Worm (Caenorhabditis elegans) whole organism, young adult: ENCODE data around the gene Y69A2AR.18.

Experiments used
- B0019.2 ChIP-seq: fragments of 200-800 bp; sonication (Bioruptor generic); conservative IDR thresholded peaks from 2 replicates; pipeline ENCODE4 v1.3.6; 2022; ENCODE audit warnings: missing genetic modification reagents, missing genetic modification characterization, missing compliant biosample characterization
- B0035.1 ChIP-seq: sonication (generic microtip); optimal IDR thresholded peaks from 2 replicates; lab custom pipeline; 2016; ENCODE audit warnings: missing genetic modification characterization, mild to moderate bottlenecking, missing compliant biosample characterization, missing genotype, missing genetic modification reagents
- D2030.7 ChIP-seq: fragments of 200-800 bp; sonication (Bioruptor generic); IDR thresholded peaks from 2 replicates; pipeline ENCODE4 v1.3.6; 2022; ENCODE audit warnings: missing genetic modification reagents, missing genetic modification characterization, missing compliant biosample characterization
- F23B12.7 ChIP-seq: sonication (generic microtip); optimal IDR thresholded peaks from 2 replicates; lab custom pipeline; 2017; ENCODE audit warnings: missing genetic modification characterization, mild to moderate bottlenecking, missing compliant biosample characterization, antibody characterized with exemption, moderate library complexity; ENCODE audit not compliant: insufficient read depth
- F37B4.10 ChIP-seq: fragments of 200-800 bp; sonication (Bioruptor generic); IDR thresholded peaks from 2 replicates; pipeline ENCODE4 v1.3.6; 2022; ENCODE audit warnings: missing genetic modification characterization, missing compliant biosample characterization
- F52B5.7 ChIP-seq: sonication (generic microtip); optimal IDR thresholded peaks from 2 replicates; lab custom pipeline; 2016; ENCODE audit warnings: mild to moderate bottlenecking, missing genetic modification characterization, missing compliant biosample characterization
- F57C9.4 ChIP-seq: sonication (generic microtip); optimal IDR thresholded peaks from 2 replicates; lab custom pipeline; 2017; ENCODE audit warnings: mild to moderate bottlenecking, missing genetic modification characterization, missing compliant biosample characterization
- K12H6.12 ChIP-seq: fragments of 200-800 bp; sonication (Bioruptor generic); optimal IDR thresholded peaks from 2 replicates; lab custom pipeline; 2018; ENCODE audit warnings: mild to moderate bottlenecking, missing genetic modification characterization, missing compliant biosample characterization
- T07F8.4 ChIP-seq: sonication (generic microtip); optimal IDR thresholded peaks from 2 replicates; lab custom pipeline; 2016; ENCODE audit warnings: mild to moderate bottlenecking, missing genetic modification characterization, moderate library complexity, missing compliant biosample characterization
- Y56A3A.18 ChIP-seq: fragments of 200-800 bp; sonication (Bioruptor generic); IDR thresholded peaks from 2 replicates; pipeline ENCODE4 v1.3.6; 2022; ENCODE audit warnings: missing genetic modification reagents, missing genetic modification characterization, missing compliant biosample characterization
- akir-1 ChIP-seq: fragments of 200-800 bp; sonication (Bioruptor generic); optimal IDR thresholded peaks from 2 replicates; lab custom pipeline; 2018; ENCODE audit warnings: mild to moderate bottlenecking, missing genetic modification characterization, moderate library complexity, missing compliant biosample characterization
- aptf-3 ChIP-seq: fragments of 200-800 bp; sonication (Bioruptor generic); IDR thresholded peaks from 2 replicates; pipeline ENCODE4 v1.3.6; 2022; ENCODE audit warnings: missing genetic modification characterization, missing compliant biosample characterization
- attf-5 ChIP-seq: fragments of 200-800 bp; sonication (Bioruptor generic); optimal IDR thresholded peaks from 2 replicates; lab custom pipeline; 2018; ENCODE audit warnings: mild to moderate bottlenecking, missing genetic modification characterization, missing compliant biosample characterization
- cebp-1 ChIP-seq, 2 experiments: fragments of 200-800 bp in 1 of 2; sonication (Bioruptor generic) in 1 of 2; sonication (generic microtip) in 1 of 2; IDR thresholded peaks in 1 of 2; optimal IDR thresholded peaks in 1 of 2; 2 replicates each; pipeline versions ENCODE4 v1.3.6 to Lab custom; 2017 to 2022; ENCODE audit warnings: missing compliant biosample characterization in 2 of 2, missing genetic modification characterization in 2 of 2, mild to moderate bottlenecking in 1 of 2, missing genetic modification reagents in 1 of 2, moderate library complexity in 1 of 2
- ceh-100 ChIP-seq: fragments of 200-800 bp; sonication (Bioruptor generic); IDR thresholded peaks from 2 replicates; pipeline ENCODE4 v1.3.6; 2022; ENCODE audit warnings: missing genetic modification reagents, missing genetic modification characterization, missing compliant biosample characterization
- chd-7 ChIP-seq: sonication (generic microtip); optimal IDR thresholded peaks from 2 replicates; lab custom pipeline; 2016; ENCODE audit warnings: mild to moderate bottlenecking, missing genetic modification characterization, moderate library complexity, missing compliant biosample characterization
- die-1 ChIP-seq: sonication (generic microtip); optimal IDR thresholded peaks from 2 replicates; lab custom pipeline; 2016; ENCODE audit warnings: missing genotype, mild to moderate bottlenecking, missing genetic modification characterization, missing compliant biosample characterization
- dpff-1 ChIP-seq: sonication (generic microtip); optimal IDR thresholded peaks from 2 replicates; lab custom pipeline; 2017; ENCODE audit warnings: mild to moderate bottlenecking, missing genetic modification characterization, missing compliant biosample characterization
- dpl-1 ChIP-seq: fragments of 150-350 bp; optimal IDR thresholded peaks from 2 replicates; lab custom pipeline; 2014; ENCODE audit warnings: missing biosample characterization, missing genetic modification reagents, missing genetic modification characterization
- egl-44 ChIP-seq: fragments of 200-800 bp; sonication (Bioruptor generic); IDR thresholded peaks from 2 replicates; pipeline ENCODE4 v1.3.6; 2022; ENCODE audit warnings: missing genetic modification reagents, missing genetic modification characterization, missing compliant biosample characterization
- ekl-4 ChIP-seq: fragments of 200-800 bp; sonication (Bioruptor generic); IDR thresholded peaks from 2 replicates; pipeline ENCODE4 v1.3.6; 2022; ENCODE audit warnings: missing genetic modification reagents, missing genetic modification characterization, missing compliant biosample characterization
- gei-17 ChIP-seq: fragments of 200-800 bp; sonication (Bioruptor generic); optimal IDR thresholded peaks from 2 replicates; lab custom pipeline; 2018; ENCODE audit warnings: mild to moderate bottlenecking, missing genetic modification characterization, missing compliant biosample characterization
- hlh-12 ChIP-seq: sonication (generic microtip); optimal IDR thresholded peaks from 2 replicates; lab custom pipeline; 2016; ENCODE audit warnings: missing genetic modification characterization, missing compliant biosample characterization
- hsf-1 ChIP-seq: fragments of 200-800 bp; sonication (Bioruptor generic); IDR thresholded peaks from 2 replicates; pipeline ENCODE4 v1.3.6; 2022; ENCODE audit warnings: missing genetic modification reagents, missing genetic modification characterization, missing compliant biosample characterization
- lag-1 ChIP-seq: fragments of 200-800 bp; sonication (Bioruptor generic); IDR thresholded peaks from 2 replicates; pipeline ENCODE4 v1.3.6; 2022; ENCODE audit warnings: missing genetic modification reagents, missing genetic modification characterization, missing compliant biosample characterization
- lin-35 ChIP-seq, 3 experiments: fragments of 150-350 bp in 2 of 3; sonication (generic microtip) in 1 of 3; optimal IDR thresholded peaks; 2 replicates each; lab custom pipeline; 2014 to 2018; ENCODE audit warnings: missing biosample characterization in 3 of 3, missing genetic modification characterization in 3 of 3, missing genetic modification reagents in 3 of 3
- lin-40 ChIP-seq: sonication (generic microtip); optimal IDR thresholded peaks from 2 replicates; lab custom pipeline; 2016; ENCODE audit warnings: missing genetic modification characterization, mild to moderate bottlenecking, missing compliant biosample characterization, missing genotype, missing genetic modification reagents
- lsl-1 ChIP-seq: fragments of 200-800 bp; sonication (Bioruptor generic); optimal IDR thresholded peaks from 2 replicates; lab custom pipeline; 2018; ENCODE audit warnings: mild to moderate bottlenecking, missing genetic modification characterization, moderate library complexity, missing compliant biosample characterization
- madf-3 ChIP-seq: fragments of 200-800 bp; sonication (Bioruptor generic); IDR thresholded peaks from 2 replicates; pipeline ENCODE4 v1.3.6; 2022; ENCODE audit warnings: missing genetic modification reagents, missing genetic modification characterization, missing compliant biosample characterization
- madf-6 ChIP-seq: fragments of 200-800 bp; sonication (Bioruptor generic); IDR thresholded peaks from 2 replicates; pipeline ENCODE4 v1.3.6; 2022; ENCODE audit warnings: missing genetic modification reagents, missing genetic modification characterization, missing compliant biosample characterization
- mxl-1 ChIP-seq: sonication (generic microtip); optimal IDR thresholded peaks from 2 replicates; lab custom pipeline; 2016; ENCODE audit warnings: missing genetic modification characterization, missing compliant biosample characterization
- nhr-27 ChIP-seq: fragments of 200-800 bp; sonication (Bioruptor generic); optimal IDR thresholded peaks from 2 replicates; lab custom pipeline; 2018; ENCODE audit warnings: mild to moderate bottlenecking, missing genetic modification characterization, moderate library complexity, missing compliant biosample characterization
- rcor-1 ChIP-seq: fragments of 200-800 bp; sonication (Bioruptor generic); IDR thresholded peaks from 2 replicates; pipeline ENCODE4 v1.3.6; 2022; ENCODE audit warnings: missing genetic modification reagents, missing genetic modification characterization, missing compliant biosample characterization
- repo-1 ChIP-seq: sonication (generic microtip); optimal IDR thresholded peaks from 2 replicates; lab custom pipeline; 2017; ENCODE audit warnings: mild to moderate bottlenecking, missing genetic modification characterization, missing compliant biosample characterization
- tbx-9 ChIP-seq: sonication (generic microtip); optimal IDR thresholded peaks from 2 replicates; lab custom pipeline; 2016; ENCODE audit warnings: borderline replicate concordance, missing genetic modification characterization, inconsistent platforms, missing compliant biosample characterization
- unc-62 ChIP-seq: fragments of 150-350 bp; optimal IDR thresholded peaks from 2 replicates; lab custom pipeline; 2014; ENCODE audit warnings: missing biosample characterization, missing genetic modification reagents, missing genetic modification characterization
- ztf-18 ChIP-seq: sonication (generic microtip); optimal IDR thresholded peaks from 2 replicates; lab custom pipeline; 2016; ENCODE audit warnings: missing genotype, mild to moderate bottlenecking, missing genetic modification characterization, missing compliant biosample characterization
- ztf-28 ChIP-seq: fragments of 200-800 bp; sonication (Bioruptor generic); IDR thresholded peaks from 2 replicates; pipeline ENCODE4 v1.3.6; 2022; ENCODE audit warnings: missing genetic modification reagents, missing genetic modification characterization, missing compliant biosample characterization
- ztf-3 ChIP-seq: fragments of 200-800 bp; sonication (Bioruptor generic); optimal IDR thresholded peaks from 2 replicates; lab custom pipeline; 2018; ENCODE audit warnings: mild to moderate bottlenecking, missing genetic modification characterization, missing compliant biosample characterization
- ztf-6 ChIP-seq: fragments of 200-800 bp; sonication (Bioruptor generic); IDR thresholded peaks from 2 replicates; pipeline ENCODE4 v1.3.6; 2022; ENCODE audit warnings: missing genetic modification reagents, missing genetic modification characterization, missing compliant biosample characterization

Gene Y69A2AR.18

DNA sequence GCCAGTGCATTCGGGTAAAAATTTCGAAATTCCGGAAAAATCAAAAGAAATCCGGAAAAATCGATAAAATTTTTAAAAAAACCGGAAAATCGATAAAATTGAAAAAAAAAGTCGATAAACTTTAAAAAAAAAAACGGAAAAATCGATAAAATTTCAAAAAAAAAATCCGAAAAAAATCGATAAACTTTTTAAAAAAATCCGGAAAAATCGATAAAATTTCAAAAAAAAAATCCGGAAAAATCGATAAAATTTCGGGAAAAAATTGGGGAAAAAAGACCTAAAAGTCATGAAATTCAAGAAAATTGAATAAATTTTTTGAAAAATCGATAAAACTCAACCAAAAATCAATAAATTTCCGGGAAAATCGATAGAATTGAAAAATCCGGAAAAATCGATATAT is 31.3 kb downstream of the Y69A2AR.18 start:
- TF ChIP-seq tbx-9 (no peak), lin-35 (GFP tag; optimal IDR thresholded peaks at IDR 0.05; lab: Kevin White, UChicago) (no peak), egl-44 (GFP tag; lab: Robert Waterston, UW) (no peak), hsf-1 (GFP tag; lab: Robert Waterston, UW) (no peak), gei-17 (no peak), ztf-18 (no peak), cebp-1 (GFP tag; IDR thresholded peaks at IDR 0.05; lab: Robert Waterston, UW) (no peak), cebp-1 (tag; optimal IDR thresholded peaks at IDR 0.05; lab: Kevin White, UChicago) (no peak)

DNA sequence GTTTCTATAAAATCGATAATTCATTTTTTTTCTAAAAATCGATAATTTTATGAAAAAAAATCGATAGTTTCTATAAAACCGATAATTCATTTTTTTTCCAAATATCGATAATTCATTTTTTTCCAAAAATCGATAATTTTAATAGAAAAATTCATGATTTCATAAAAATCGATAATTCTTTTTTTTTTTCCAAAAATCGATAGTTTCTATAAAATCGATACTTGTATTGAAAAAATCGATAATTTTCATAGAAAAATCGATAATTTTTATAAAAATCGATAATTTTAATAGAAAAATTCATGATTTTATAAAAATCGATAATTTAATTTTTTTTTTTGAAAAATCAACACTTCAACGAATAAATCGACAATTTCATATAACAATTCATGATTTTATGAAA is 33.7 kb downstream of the Y69A2AR.18 start:
- no peak for TF ChIP-seq D2030.7
- no peak for TF ChIP-seq Y56A3A.18 (GFP tag; lab: Robert Waterston, UW)
- TF ChIP-seq akir-1 (GFP tag; lab: Kevin White, UChicago), result no peak
- no peak for TF ChIP-seq F57C9.4 (tag; lab: Kevin White, UChicago)
- no peak for TF ChIP-seq B0035.1 (tag; lab: Kevin White, UChicago)
- TF ChIP-seq lag-1 (GFP tag; lab: Robert Waterston, UW), result no peak
- TF ChIP-seq B0019.2 (GFP tag; lab: Robert Waterston, UW), result no peak
- no peak for TF ChIP-seq madf-3 (GFP tag; lab: Robert Waterston, UW)
- TF ChIP-seq aptf-3 (GFP tag; lab: Robert Waterston, UW), result no peak
- TF ChIP-seq madf-6 (GFP tag; lab: Robert Waterston, UW), result no peak
- TF ChIP-seq, all 124 proteins: peak for 0

DNA sequence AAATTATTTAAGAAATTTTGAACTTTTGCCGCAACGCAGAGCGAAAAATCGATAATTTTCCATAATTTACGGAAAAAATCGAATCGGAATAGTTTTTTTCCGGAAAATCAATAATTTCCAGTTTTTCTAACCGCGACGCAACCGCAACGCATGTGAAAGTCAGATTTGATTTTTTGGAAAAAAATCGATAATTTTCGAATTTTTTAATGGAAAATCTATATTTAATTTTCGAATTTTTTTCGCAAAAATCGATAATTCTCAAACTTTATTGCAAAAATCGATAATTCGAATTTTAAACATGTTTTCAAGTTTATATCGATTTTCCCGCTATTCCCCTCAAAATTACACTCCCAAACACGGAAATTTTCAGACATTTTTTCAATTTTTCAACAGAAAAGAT is 34.8 kb downstream of the Y69A2AR.18 start:
- TF ChIP-seq mxl-1 (tag; lab: Kevin White, UChicago), result no peak
- TF ChIP-seq chd-7, result no peak
- no peak for TF ChIP-seq ceh-100 (GFP tag; lab: Robert Waterston, UW)
- no peak for TF ChIP-seq K12H6.12 (tag; lab: Kevin White, UChicago)
- no peak for TF ChIP-seq F23B12.7 (tag; lab: Kevin White, UChicago)

DNA sequence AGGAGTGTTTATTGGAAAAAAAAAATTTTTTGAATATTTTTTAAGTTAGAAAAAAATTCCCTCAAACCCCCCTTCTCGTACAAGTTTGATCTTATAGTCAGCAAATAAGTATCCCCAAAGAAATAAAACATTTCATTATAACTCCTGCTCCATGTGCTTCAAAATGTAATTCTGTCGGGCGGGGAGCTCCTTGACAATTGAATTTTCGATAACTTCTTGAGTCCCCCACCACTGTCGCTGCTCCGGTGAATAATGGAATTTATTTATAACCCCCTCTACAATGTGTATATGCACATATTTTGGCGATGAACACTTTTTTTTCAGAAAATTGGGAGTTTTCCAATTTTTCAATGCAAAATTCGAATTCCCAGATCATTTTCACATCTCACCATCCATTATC is 42.2 kb downstream of the Y69A2AR.18 start:
- TF ChIP-seq T07F8.4 (tag; lab: Kevin White, UChicago) (no peak), rcor-1 (GFP tag; lab: Robert Waterston, UW) (no peak), F52B5.7 (tag; lab: Kevin White, UChicago) (no peak), B0019.2 (GFP tag; lab: Robert Waterston, UW) (no peak), die-1 (no peak), lsl-1 (GFP tag; lab: Kevin White, UChicago) (no peak), dpl-1 (no peak), ekl-4 (GFP tag; lab: Robert Waterston, UW) (no peak), dpff-1 (tag; lab: Kevin White, UChicago) (no peak), lin-40 (tag; lab: Kevin White, UChicago) (no peak), ztf-3 (GFP tag; lab: Kevin White, UChicago) (no peak), repo-1 (no peak), ztf-28 (no peak), F37B4.10 (GFP tag; lab: Robert Waterston, UW) (no peak), hsf-1 (GFP tag; lab: Robert Waterston, UW) (no peak), nhr-27 (tag; lab: Kevin White, UChicago) (no peak), unc-62 (GFP tag; lab: Kevin White, UChicago) (no peak), attf-5 (GFP tag; lab: Kevin White, UChicago) (no peak), ztf-6 (GFP tag; lab: Robert Waterston, UW) (no peak), hlh-12 (tag; lab: Kevin White, UChicago) (no peak)
